Fruit fly (Drosophila melanogaster) whole organism, embryonic: ENCODE measurements around the gene Taf8.

Source experiments
- Bteb2 ChIP-seq: fragments of 200-800 bp; sonication (Bioruptor generic); optimal IDR thresholded peaks from 2 replicates; lab custom pipeline; 2016; ENCODE audit warnings: missing biosample characterization, missing genetic modification characterization
- CG12299 ChIP-seq: fragments of 200-800 bp; sonication (Bioruptor generic); optimal IDR thresholded peaks from 2 replicates; lab custom pipeline; 2018; ENCODE audit warnings: missing biosample characterization, mild to moderate bottlenecking, missing genetic modification characterization
- CG12942 ChIP-seq: fragments of 200-800 bp; sonication (Bioruptor generic); optimal IDR thresholded peaks from 3 replicates; lab custom pipeline; 2016; ENCODE audit warnings: missing biosample characterization, missing genetic modification characterization
- CG13287 ChIP-seq: fragments of 200-800 bp; sonication (Bioruptor generic); IDR thresholded peaks from 2 replicates; pipeline ENCODE4 v1.3.6; 2022; ENCODE audit warnings: missing biosample characterization, missing genetic modification characterization; ENCODE audit not compliant: partially characterized antibody
- CG14860 ChIP-seq: fragments of 200-800 bp; sonication (Bioruptor generic); IDR thresholded peaks from 3 replicates; pipeline ENCODE4 v1.3.6; 2022; ENCODE audit warnings: missing biosample characterization, missing genetic modification characterization; ENCODE audit not compliant: partially characterized antibody
- CG15514 ChIP-seq: fragments of 200-800 bp; sonication (Bioruptor generic); optimal IDR thresholded peaks from 3 replicates; lab custom pipeline; 2017; ENCODE audit warnings: missing biosample characterization, missing genetic modification characterization, mild to moderate bottlenecking, moderate library complexity, missing genetic modification reagents
- CG16813 ChIP-seq: fragments of 200-800 bp; sonication (Bioruptor generic); IDR thresholded peaks from 3 replicates; pipeline ENCODE4 v1.3.6; 2022; ENCODE audit warnings: missing biosample characterization, missing genetic modification characterization; ENCODE audit not compliant: partially characterized antibody
- CG16863 ChIP-seq: fragments of 200-800 bp; sonication (Bioruptor generic); optimal IDR thresholded peaks from 3 replicates; lab custom pipeline; 2016; ENCODE audit warnings: missing biosample characterization, missing genetic modification characterization
- CG18011 ChIP-seq: fragments of 200-800 bp; sonication (Bioruptor generic); optimal IDR thresholded peaks from 2 replicates; lab custom pipeline; 2017; ENCODE audit warnings: missing biosample characterization, missing genetic modification characterization, mild to moderate bottlenecking, moderate library complexity, missing genotype
- CG18262 ChIP-seq: fragments of 200-800 bp; optimal IDR thresholded peaks from 3 replicates; lab custom pipeline; 2019; ENCODE audit warnings: missing biosample characterization, mild to moderate bottlenecking, missing genetic modification characterization, moderate library complexity
- CG2116 ChIP-seq: fragments of 200-800 bp; sonication (Bioruptor generic); optimal IDR thresholded peaks from 3 replicates; lab custom pipeline; 2018; ENCODE audit warnings: missing biosample characterization, mild to moderate bottlenecking, missing genetic modification characterization
- CG2129 ChIP-seq: fragments of 200-800 bp; sonication (Bioruptor generic); IDR thresholded peaks from 2 replicates; pipeline ENCODE4 v1.3.6; 2022; ENCODE audit warnings: missing biosample characterization, missing genetic modification characterization; ENCODE audit not compliant: partially characterized antibody
- CG34224 ChIP-seq: fragments of 200-800 bp; sonication (Bioruptor generic); IDR thresholded peaks from 3 replicates; pipeline ENCODE4 v1.3.6; 2022; ENCODE audit warnings: missing biosample characterization, missing genetic modification characterization; ENCODE audit not compliant: partially characterized antibody
- CG6254 ChIP-seq: fragments of 200-800 bp; sonication (Bioruptor generic); optimal IDR thresholded peaks from 3 replicates; lab custom pipeline; 2017; ENCODE audit warnings: mild to moderate bottlenecking, missing biosample characterization, missing genetic modification reagents, missing genetic modification characterization
- CG6791 ChIP-seq: fragments of 200-800 bp; sonication (Bioruptor generic); IDR thresholded peaks from 3 replicates; pipeline ENCODE4 v1.3.6; 2022; ENCODE audit warnings: missing biosample characterization, missing genetic modification characterization; ENCODE audit not compliant: partially characterized antibody
- CG8290 ChIP-seq, 3 experiments: fragments of 200-800 bp; sonication (Bioruptor generic); optimal IDR thresholded peaks; 2 replicates each; lab custom pipeline; 2016 to 2019; ENCODE audit warnings: missing biosample characterization in 3 of 3, missing genetic modification characterization in 3 of 3, mild to moderate bottlenecking in 2 of 3, moderate library complexity in 1 of 3
- CkIIα-i1 ChIP-seq: fragments of 200-800 bp; sonication (Bioruptor generic); IDR thresholded peaks from 2 replicates; pipeline ENCODE4 v1.3.6; 2022; ENCODE audit warnings: missing biosample characterization, missing genetic modification characterization
- Doc3 ChIP-seq: fragments of 200-800 bp; sonication (Bioruptor generic); IDR thresholded peaks from 3 replicates; pipeline ENCODE4 v1.3.6; 2022; ENCODE audit warnings: missing biosample characterization, missing genetic modification characterization; ENCODE audit not compliant: partially characterized antibody
- E2f2 ChIP-seq: fragments of 200-800 bp; sonication (Bioruptor generic); IDR thresholded peaks from 2 replicates; pipeline ENCODE4 v1.3.6; 2022; ENCODE audit warnings: missing biosample characterization, missing genetic modification characterization
- HLH4C ChIP-seq: fragments of 200-800 bp; sonication (Bioruptor generic); IDR thresholded peaks from 3 replicates; pipeline ENCODE4 v1.3.6; 2022; ENCODE audit warnings: missing biosample characterization, missing genetic modification characterization; ENCODE audit not compliant: partially characterized antibody
- Hand ChIP-seq: fragments of 200-800 bp; sonication (Bioruptor generic); optimal IDR thresholded peaks from 2 replicates; lab custom pipeline; 2017; ENCODE audit warnings: mild to moderate bottlenecking, missing biosample characterization, missing genetic modification reagents, missing genetic modification characterization
- HmgD ChIP-seq: fragments of 200-800 bp; sonication (Bioruptor generic); optimal IDR thresholded peaks from 3 replicates; lab custom pipeline; 2016; ENCODE audit warnings: missing biosample characterization, missing genetic modification characterization
- Hr3 ChIP-seq: fragments of 200-800 bp; sonication (Bioruptor generic); optimal IDR thresholded peaks from 3 replicates; lab custom pipeline; 2016; ENCODE audit warnings: missing biosample characterization, missing genetic modification characterization
- Med ChIP-seq: fragments of 200-800 bp; sonication (Bioruptor generic); peaks from one replicate; lab custom pipeline; 2016; ENCODE audit warnings: missing biosample characterization, missing genetic modification characterization, mild to moderate bottlenecking, inconsistent platforms, moderate library complexity
- Ravus ChIP-seq: fragments of 200-800 bp; sonication (Bioruptor generic); IDR thresholded peaks from 2 replicates; pipeline ENCODE4 v1.3.6; 2022; ENCODE audit warnings: missing biosample characterization, missing genetic modification characterization
- Scr ChIP-seq: fragments of 200-800 bp; sonication (Bioruptor generic); IDR thresholded peaks from 2 replicates; pipeline ENCODE4 v1.3.6; 2022; ENCODE audit warnings: missing biosample characterization, missing genetic modification characterization; ENCODE audit not compliant: partially characterized antibody
- Side ChIP-seq: fragments of 200-800 bp; sonication (Bioruptor generic); optimal IDR thresholded peaks from 2 replicates; lab custom pipeline; 2016; ENCODE audit warnings: missing biosample characterization, missing genetic modification characterization
- Sry-δ ChIP-seq: fragments of 200-800 bp; sonication (Bioruptor generic); optimal IDR thresholded peaks from 2 replicates; lab custom pipeline; 2016; ENCODE audit warnings: missing biosample characterization, missing genetic modification characterization
- Usf ChIP-seq: fragments of 200-800 bp; sonication (Bioruptor generic); optimal IDR thresholded peaks from 2 replicates; lab custom pipeline; 2017; ENCODE audit warnings: missing genotype, missing biosample characterization, missing genetic modification characterization
- Xbp1 ChIP-seq: fragments of 200-800 bp; sonication (Bioruptor generic); optimal IDR thresholded peaks from 3 replicates; lab custom pipeline; 2016; ENCODE audit warnings: missing biosample characterization, mild to moderate bottlenecking, missing genetic modification characterization
- al ChIP-seq: fragments of 200-800 bp; sonication (Bioruptor generic); IDR thresholded peaks from 2 replicates; pipeline ENCODE4 v1.3.6; 2022; ENCODE audit warnings: missing biosample characterization, missing genetic modification characterization
- amos ChIP-seq: fragments of 200-800 bp; sonication (Bioruptor generic); IDR thresholded peaks from 2 replicates; pipeline ENCODE4 v1.3.6; 2022; ENCODE audit warnings: missing biosample characterization, missing genetic modification characterization; ENCODE audit not compliant: partially characterized antibody
- ato ChIP-seq: fragments of 200-800 bp; sonication (Bioruptor generic); IDR thresholded peaks from 2 replicates; pipeline ENCODE4 v1.3.6; 2022; ENCODE audit warnings: missing biosample characterization, missing genetic modification characterization; ENCODE audit not compliant: partially characterized antibody
- cas ChIP-seq: fragments of 200-800 bp; sonication (Bioruptor generic); IDR thresholded peaks from 2 replicates; pipeline ENCODE4 v1.3.6; 2022; ENCODE audit warnings: missing biosample characterization, missing genetic modification characterization
- gce ChIP-seq: fragments of 200-800 bp; sonication (Bioruptor generic); IDR thresholded peaks from 3 replicates; pipeline ENCODE4 v1.3.6; 2022; ENCODE audit warnings: missing biosample characterization, missing genetic modification characterization
- hb ChIP-seq: fragments of 200-800 bp; sonication (Bioruptor generic); IDR thresholded peaks from 3 replicates; pipeline ENCODE4 v1.3.6; 2022; ENCODE audit warnings: missing biosample characterization, missing genetic modification characterization; ENCODE audit not compliant: partially characterized antibody
- hbn ChIP-seq: fragments of 200-800 bp; sonication (Bioruptor generic); IDR thresholded peaks from 2 replicates; pipeline ENCODE4 v1.3.6; 2022; ENCODE audit warnings: missing biosample characterization, missing genetic modification characterization; ENCODE audit not compliant: partially characterized antibody
- kay ChIP-seq: fragments of 200-800 bp; sonication (Bioruptor generic); optimal IDR thresholded peaks from 2 replicates; lab custom pipeline; 2016; ENCODE audit warnings: missing biosample characterization, missing genetic modification characterization
- ken ChIP-seq: fragments of 200-800 bp; sonication (Bioruptor generic); IDR thresholded peaks from 3 replicates; pipeline ENCODE4 v1.3.6; 2022; ENCODE audit warnings: missing biosample characterization, missing genetic modification characterization
- knrl ChIP-seq: fragments of 200-800 bp; sonication (Bioruptor generic); IDR thresholded peaks from 3 replicates; pipeline ENCODE4 v1.3.6; 2022; ENCODE audit warnings: missing biosample characterization, missing genetic modification characterization; ENCODE audit not compliant: partially characterized antibody
- pfk ChIP-seq: fragments of 200-800 bp; sonication (Bioruptor generic); optimal IDR thresholded peaks from 2 replicates; lab custom pipeline; 2018; ENCODE audit warnings: missing biosample characterization, mild to moderate bottlenecking, missing genetic modification characterization, moderate library complexity
- sna ChIP-seq: fragments of 200-800 bp; sonication (Bioruptor generic); IDR thresholded peaks from 2 replicates; pipeline ENCODE4 v1.3.6; 2022; ENCODE audit warnings: missing biosample characterization, missing genetic modification characterization; ENCODE audit not compliant: partially characterized antibody
- tll ChIP-seq, 2 experiments: fragments of 200-800 bp in 1 of 2; fragments of >200 bp in 1 of 2; sonication (Bioruptor generic) in 1 of 2; optimal IDR thresholded peaks; 2 replicates each; lab custom pipeline; 2017 to 2019; ENCODE audit warnings: missing biosample characterization in 2 of 2, missing genetic modification characterization in 2 of 2, mild to moderate bottlenecking in 1 of 2, moderate library complexity in 1 of 2
- tna ChIP-seq: fragments of 200-800 bp; sonication (Bioruptor generic); IDR thresholded peaks from 2 replicates; pipeline ENCODE4 v1.3.6; 2022; ENCODE audit warnings: missing biosample characterization, missing genetic modification characterization; ENCODE audit not compliant: partially characterized antibody
- unc-4 ChIP-seq: fragments of 200-800 bp; sonication (Bioruptor generic); IDR thresholded peaks from 2 replicates; pipeline ENCODE4 v1.3.6; 2022; ENCODE audit warnings: missing biosample characterization, missing genetic modification characterization; ENCODE audit not compliant: partially characterized antibody
- zen2 ChIP-seq: fragments of 200-800 bp; sonication (Bioruptor generic); IDR thresholded peaks from 3 replicates; pipeline ENCODE4 v1.3.6; 2022; ENCODE audit warnings: missing biosample characterization, missing genetic modification characterization; ENCODE audit not compliant: partially characterized antibody
- zf30C ChIP-seq: fragments of 200-800 bp; sonication (Bioruptor generic); optimal IDR thresholded peaks from 3 replicates; lab custom pipeline; 2018; ENCODE audit warnings: missing biosample characterization, mild to moderate bottlenecking, missing genetic modification characterization

Taf8 gene

DNA sequence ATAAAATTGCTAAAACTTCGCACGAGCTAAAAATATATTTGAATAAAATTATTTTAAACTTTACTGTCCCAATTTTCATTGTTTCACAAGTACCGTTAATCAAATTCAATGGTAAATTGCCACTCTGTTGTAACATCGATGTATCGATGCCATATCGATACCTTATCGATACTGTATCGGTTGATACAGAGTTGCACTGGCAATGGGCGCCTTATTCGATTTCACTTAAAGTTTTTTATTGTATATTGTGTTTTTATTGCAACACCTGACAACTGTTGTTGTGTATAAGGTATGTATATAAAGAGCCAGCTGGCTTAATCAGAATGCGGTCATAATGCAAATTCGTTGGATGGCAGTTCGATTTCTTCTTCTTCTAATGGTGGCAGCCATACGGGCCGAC lies 36.5 kb downstream of the Taf8 start, which contains the start of gene CG43229 (continued):
- TF ChIP-seq CG12942: no peak
- TF ChIP-seq ato (GFP tag; lab: Robert Waterston, UW): peak; percentile 79
- TF ChIP-seq Usf (GFP tag; lab: Kevin White, UChicago): no peak
- TF ChIP-seq hb (GFP tag; lab: Robert Waterston, UW): peak; percentile 71; the same call in 2 of the 3 replicates
- TF ChIP-seq zen2: peak; percentile 73
- no peak for TF ChIP-seq Hr3 (GFP tag; lab: Kevin White, UChicago)
- TF ChIP-seq amos: peak; percentile 87
- peak; percentile 35; the same call in 1 of the 2 replicates for TF ChIP-seq CG2129 (GFP tag; lab: Robert Waterston, UW)
- peak; percentile 66 for TF ChIP-seq CG14860 (GFP tag; lab: Robert Waterston, UW)
- TF ChIP-seq CG18011 (GFP tag; lab: Kevin White, UChicago): no peak
- TF ChIP-seq gce (GFP tag; lab: Robert Waterston, UW): 0 out of 3 replicates have a peak, but pooled peaks have one; percentile 32
- peak; percentile 68 for TF ChIP-seq CG13287 (GFP tag; lab: Robert Waterston, UW)
- no peak for TF ChIP-seq Side (GFP tag; lab: Kevin White, UChicago)
- peak; percentile 90 for TF ChIP-seq CG6791 (GFP tag; lab: Robert Waterston, UW)
- TF ChIP-seq al (GFP tag; lab: Robert Waterston, UW): no peak
- no peak for TF ChIP-seq HmgD
- no peak for TF ChIP-seq CG6254
- no peak for TF ChIP-seq Bteb2 (GFP tag; lab: Kevin White, UChicago)
- TF ChIP-seq hbn (GFP tag; lab: Robert Waterston, UW): peak; percentile 61
- TF ChIP-seq tna (GFP tag; lab: Robert Waterston, UW): peak; percentile 79
- peak; percentile 67 for TF ChIP-seq Scr (GFP tag; lab: Robert Waterston, UW)
- TF ChIP-seq CG15514 (GFP tag; lab: Kevin White, UChicago): peak; percentile 0
- no peak for TF ChIP-seq Ravus (GFP tag; lab: Robert Waterston, UW)
- no peak for TF ChIP-seq CG18262
- TF ChIP-seq CkIIα-i1 (GFP tag; lab: Robert Waterston, UW): no peak
- 0 out of 2 replicates have a peak, but pooled peaks have one; percentile 37 for TF ChIP-seq sna (GFP tag; lab: Robert Waterston, UW)
- no peak for TF ChIP-seq Hand (GFP tag; lab: Kevin White, UChicago)
- peak; percentile 96 for TF ChIP-seq CG16863 (GFP tag; lab: Kevin White, UChicago)
- peak; percentile 72; the same call in 2 of the 3 replicates for TF ChIP-seq knrl (GFP tag; lab: Robert Waterston, UW)
- no peak for TF ChIP-seq ken (GFP tag; lab: Robert Waterston, UW)
- no peak for TF ChIP-seq tll (GFP tag; optimal IDR thresholded peaks at IDR 0.05; lab: Kevin White, UChicago)
- peak; percentile 40 for TF ChIP-seq Sry-δ
- TF ChIP-seq Doc3 (GFP tag; lab: Robert Waterston, UW): peak; percentile 53; the same call in 1 of the 3 replicates
- TF ChIP-seq unc-4 (GFP tag; lab: Robert Waterston, UW): peak; percentile 63
- TF ChIP-seq kay (GFP tag; lab: Kevin White, UChicago): no peak
- TF ChIP-seq CG16813 (GFP tag; lab: Robert Waterston, UW): peak; percentile 83
- no peak for TF ChIP-seq Xbp1 (GFP tag; lab: Kevin White, UChicago)
- no peak for TF ChIP-seq CG12299 (tag; lab: Kevin White, UChicago)
- peak; percentile 52 for TF ChIP-seq CG8290 (GFP tag; optimal IDR thresholded peaks at IDR 0.05; lab: Kevin White, UChicago)
- peak in 1 of 2 experiments; percentile 30 for TF ChIP-seq CG8290 (tag; optimal IDR thresholded peaks at IDR 0.05; lab: Kevin White, UChicago)
- no peak for TF ChIP-seq zf30C (GFP tag; lab: Kevin White, UChicago)
- no peak for TF ChIP-seq cas (GFP tag; lab: Robert Waterston, UW)
- peak; percentile 82 for TF ChIP-seq Med (GFP tag; lab: Kevin White, UChicago)
- TF ChIP-seq CG34224: peak; percentile 78
- TF ChIP-seq E2f2 (GFP tag; lab: Robert Waterston, UW): peak; percentile 90
- TF ChIP-seq CG2116: peak; percentile 98
- peak; percentile 78 for TF ChIP-seq HLH4C (GFP tag; lab: Robert Waterston, UW)
- peak; percentile 81 for TF ChIP-seq pfk (GFP tag; lab: Kevin White, UChicago)
